Worm (Caenorhabditis elegans) whole organism, L2 larva: Measurements from ENCODE around the gene E04F6.10.

Experiments
- nhr-23 ChIP-seq: fragments of 150-350 bp; optimal IDR thresholded peaks from 2 replicates; lab custom pipeline; 2014; ENCODE audit warnings: missing biosample characterization, missing genetic modification reagents, missing genetic modification characterization
- nhr-25 ChIP-seq: fragments of 150-350 bp; sonication (generic microtip); optimal IDR thresholded peaks from 3 replicates; lab custom pipeline; 2014; ENCODE audit warnings: missing biosample characterization, missing genetic modification characterization
- skn-1 ChIP-seq: sonication (generic microtip); optimal IDR thresholded peaks from 2 replicates; lab custom pipeline; 2017; ENCODE audit warnings: missing biosample characterization, missing genetic modification characterization

DNA sequence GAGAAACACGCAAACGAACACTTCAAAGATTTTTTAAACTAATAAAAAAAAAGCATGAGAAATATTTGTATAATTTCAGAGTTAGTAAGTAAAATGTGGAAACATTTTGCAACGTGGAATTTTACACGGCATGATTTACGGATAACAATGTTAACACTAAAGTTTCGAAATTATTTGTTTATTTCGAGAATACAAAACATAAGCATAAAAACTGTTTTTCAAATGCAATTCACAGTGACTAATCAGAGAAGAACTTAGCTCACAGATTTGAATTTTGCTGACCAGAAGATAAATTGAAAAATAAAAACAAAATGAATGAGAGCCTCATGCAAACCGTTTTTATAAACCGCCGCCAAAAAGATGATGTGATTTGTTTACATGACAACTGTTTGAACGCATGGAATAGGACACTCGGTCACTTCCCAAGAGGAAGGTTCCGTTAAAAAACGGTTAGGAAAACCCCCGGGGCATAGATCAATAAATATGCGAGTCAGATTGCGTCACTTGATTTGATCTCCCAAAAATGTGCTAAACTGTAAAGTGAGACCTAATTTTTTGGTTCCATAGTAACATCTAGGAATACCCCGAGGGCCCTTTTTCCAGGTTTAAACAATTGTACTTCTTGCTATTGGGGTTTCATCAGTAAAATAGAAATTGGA is 9.0 kb upstream of the E04F6.10 start, which contains the start of gene clh-3:
- TF ChIP-seq nhr-25 (no peak), nhr-23 (tag; lab: Kevin White, UChicago) (no peak), skn-1 (no peak)
